Fruit fly (Drosophila melanogaster): ENCODE measurements around the gene CG12071.
A peak's percentile ranks its signal among the peaks of the same experiment; 100 is the strongest.

CG12071 gene

dm6 chr3R:30865365-30865770, 15.5 kb downstream of the CG12071 start (continued):
- TF ChIP-seq CG15601 (tag; optimal IDR thresholded peaks at IDR 0.05) = peak; percentile 44
- no peak for TF ChIP-seq Sry-δ (GFP tag; optimal IDR thresholded peaks at IDR 0.05)
- no peak for TF ChIP-seq pnt (GFP tag; optimal IDR thresholded peaks at IDR 0.05)
- TF ChIP-seq Deaf1 (tag; optimal IDR thresholded peaks at IDR 0.05) = peak; percentile 21
- no peak for TF ChIP-seq Hr39 (optimal IDR thresholded peaks at IDR 0.05)
- TF ChIP-seq CG9437 (GFP tag; optimal IDR thresholded peaks at IDR 0.05) = no peak
- no peak for TF ChIP-seq Antp (GFP tag; optimal IDR thresholded peaks at IDR 0.05)
- TF ChIP-seq ap (GFP tag; IDR thresholded peaks at IDR 0.05) = 0 out of 2 replicates have a peak, but pooled peaks have one; percentile 17
- TF ChIP-seq CG14050 (GFP tag; IDR thresholded peaks at IDR 0.05) = no peak
- no peak for TF ChIP-seq Six4 (GFP tag; optimal IDR thresholded peaks at IDR 0.05)
- TF ChIP-seq amos (GFP tag; IDR thresholded peaks at IDR 0.05; ENCODE audit: partially characterized antibody) = no peak
- no peak for TF ChIP-seq slp2 (GFP tag; optimal IDR thresholded peaks at IDR 0.05)
- TF ChIP-seq CG1832 (GFP tag; optimal IDR thresholded peaks at IDR 0.05) = peak; percentile 10
- no peak for TF ChIP-seq ac (GFP tag; optimal IDR thresholded peaks at IDR 0.05)
- no peak for TF ChIP-seq caup (GFP tag; optimal IDR thresholded peaks at IDR 0.05; ENCODE audit: severe bottlenecking)
- TF ChIP-seq fd64A (GFP tag; optimal IDR thresholded peaks at IDR 0.05) = no peak
- TF ChIP-seq sd (tag; optimal IDR thresholded peaks at IDR 0.05) = no peak
- TF ChIP-seq h (optimal IDR thresholded peaks at IDR 0.05) = no peak
- TF ChIP-seq HLH54F (GFP tag; optimal IDR thresholded peaks at IDR 0.05) = no peak
- no peak; the same call in 1 of the 2 replicates for TF ChIP-seq onecut (GFP tag; IDR thresholded peaks at IDR 0.05)
- no peak for TF ChIP-seq CG14965 (GFP tag; optimal IDR thresholded peaks at IDR 0.05; ENCODE audit: borderline replicate concordance)
- peak; percentile 55 for TF ChIP-seq CG33557 (GFP tag; optimal IDR thresholded peaks at IDR 0.05)
- no peak for TF ChIP-seq B-H2 (GFP tag; optimal IDR thresholded peaks at IDR 0.05)
- no peak for TF ChIP-seq CG34224 (GFP tag; IDR thresholded peaks at IDR 0.05; ENCODE audit: partially characterized antibody)
- TF ChIP-seq ems (GFP tag; optimal IDR thresholded peaks at IDR 0.05) = no peak
- TF ChIP-seq pum (GFP tag; optimal IDR thresholded peaks at IDR 0.05) = no peak
- no peak for TF ChIP-seq jumu (GFP tag; optimal IDR thresholded peaks at IDR 0.05)
- TF ChIP-seq Hand (GFP tag; optimal IDR thresholded peaks at IDR 0.05) = no peak
- no peak for TF ChIP-seq NK7.1 (GFP tag; optimal IDR thresholded peaks at IDR 0.05)
- TF ChIP-seq Nf-YC (tag; optimal IDR thresholded peaks at IDR 0.05) = peak; percentile 35
- TF ChIP-seq ATbp (GFP tag; optimal IDR thresholded peaks at IDR 0.05) = peak; percentile 17
- no peak for TF ChIP-seq tap (tag; optimal IDR thresholded peaks at IDR 0.05)
- TF ChIP-seq gcm2 (GFP tag; optimal IDR thresholded peaks at IDR 0.05) = no peak
- no peak for TF ChIP-seq exex (tag; optimal IDR thresholded peaks at IDR 0.05)
- no peak for TF ChIP-seq CG8944 (GFP tag; optimal IDR thresholded peaks at IDR 0.05)
- TF ChIP-seq gcm (GFP tag; optimal IDR thresholded peaks at IDR 0.05) = peak; percentile 25
- no peak for TF ChIP-seq CG7372 (GFP tag; IDR thresholded peaks at IDR 0.05)
- TF ChIP-seq CG17912 (GFP tag; optimal IDR thresholded peaks at IDR 0.05) = no peak
- no peak for TF ChIP-seq CG6272 (GFP tag; IDR thresholded peaks at IDR 0.05)
- no peak for TF ChIP-seq Fer1 (GFP tag; optimal IDR thresholded peaks at IDR 0.05)
- TF ChIP-seq phol (tag; optimal IDR thresholded peaks at IDR 0.05) = peak; percentile 42
- TF ChIP-seq Tbp (GFP tag; optimal IDR thresholded peaks at IDR 0.05) = no peak
- no peak for TF ChIP-seq schlank (tag; optimal IDR thresholded peaks at IDR 0.05)
- no peak for TF ChIP-seq CG15514 (GFP tag; optimal IDR thresholded peaks at IDR 0.05)
- no peak for TF ChIP-seq CG31365 (tag; optimal IDR thresholded peaks at IDR 0.05)
- no peak for TF ChIP-seq slbo (GFP tag; IDR thresholded peaks at IDR 0.05)
- TF ChIP-seq Gsc (GFP tag; IDR thresholded peaks at IDR 0.05) = no peak
- peak; percentile 53 for TF ChIP-seq CG12391 (tag; optimal IDR thresholded peaks at IDR 0.05)
- TF ChIP-seq Dip3 (GFP tag; optimal IDR thresholded peaks at IDR 0.05) = no peak
- no peak for TF ChIP-seq Elba2 (GFP tag; optimal IDR thresholded peaks at IDR 0.05)
- no peak for TF ChIP-seq CG9215 (GFP tag; IDR thresholded peaks at IDR 0.05)
- TF ChIP-seq lab (GFP tag; optimal IDR thresholded peaks at IDR 0.05) = peak; percentile 41
